Fruit fly (Drosophila melanogaster): ENCODE data around the gene Tengl2.

Tengl2 gene

dm6 chr2L:2196590-2197474 lies 42.4 kb downstream of the Tengl2 start (continued):
- TF ChIP-seq C15 (GFP tag; IDR thresholded peaks at IDR 0.05) (no peak), CG6689 (GFP tag; IDR thresholded peaks at IDR 0.05) (no peak), jumu (GFP tag; optimal IDR thresholded peaks at IDR 0.05) (no peak), Vsx1 (GFP tag; optimal IDR thresholded peaks at IDR 0.05) (peak; percentile 98), jing (GFP tag; optimal IDR thresholded peaks at IDR 0.05) (no peak), vfl (GFP tag; optimal IDR thresholded peaks at IDR 0.05) (peak; percentile 11), CG9876 (GFP tag; optimal IDR thresholded peaks at IDR 0.05) (no peak), E2f1 (GFP tag; IDR thresholded peaks at IDR 0.05) (no peak), hkb (optimal IDR thresholded peaks at IDR 0.05) (peak; percentile 19), hkb (GFP tag; IDR thresholded peaks at IDR 0.05) (no peak), CG13123 (GFP tag; optimal IDR thresholded peaks at IDR 0.05) (peak; percentile 1), chif (GFP tag; optimal IDR thresholded peaks at IDR 0.05) (peak; percentile 9 to 10), pho (GFP tag; optimal IDR thresholded peaks at IDR 0.05) (peak; percentile 53), Gsc (GFP tag; IDR thresholded peaks at IDR 0.05) (no peak), CG11695 (GFP tag; IDR thresholded peaks at IDR 0.05) (no peak), tx (GFP tag; optimal IDR thresholded peaks at IDR 0.05) (no peak), CG14667 (GFP tag; IDR thresholded peaks at IDR 0.05) (no peak), Adf1 (GFP tag; IDR thresholded peaks at IDR 0.05) (no peak), NC2β (GFP tag; optimal IDR thresholded peaks at IDR 0.05) (no peak), CG13624 (GFP tag; optimal IDR thresholded peaks at IDR 0.05) (no peak), CG2199 (GFP tag; IDR thresholded peaks at IDR 0.05) (no peak), fd3F (GFP tag; optimal IDR thresholded peaks at IDR 0.05) (peak; percentile 9), pum (GFP tag; optimal IDR thresholded peaks at IDR 0.05) (no peak), bab2 (GFP tag; optimal IDR thresholded peaks at IDR 0.05) (no peak), dimm (GFP tag; IDR thresholded peaks at IDR 0.05) (no peak), PHDP (tag; optimal IDR thresholded peaks at IDR 0.05) (peak; percentile 51), CG32772 (GFP tag; IDR thresholded peaks at IDR 0.05) (no peak), amos (GFP tag; IDR thresholded peaks at IDR 0.05; ENCODE audit: partially characterized antibody) (no peak), CG9797 (GFP tag; optimal IDR thresholded peaks at IDR 0.05) (no peak), Trl (optimal IDR thresholded peaks at IDR 0.05) (peak in 1 of 2 experiments; percentile 19), Trl (GFP tag; optimal IDR thresholded peaks at IDR 0.05) (no peak), grn (GFP tag; optimal IDR thresholded peaks at IDR 0.05) (no peak), CG8944 (GFP tag; optimal IDR thresholded peaks at IDR 0.05) (no peak), CG2712 (tag; optimal IDR thresholded peaks at IDR 0.05) (peak; percentile 69), Optix (GFP tag; IDR thresholded peaks at IDR 0.05) (no peak), tna (GFP tag; IDR thresholded peaks at IDR 0.05; ENCODE audit: partially characterized antibody) (no peak), CG12299 (tag; optimal IDR thresholded peaks at IDR 0.05) (peak; percentile 20), Pdp1 (GFP tag; optimal IDR thresholded peaks at IDR 0.05) (peak in 1 of 2 experiments; percentile 81), stwl (tag; optimal IDR thresholded peaks at IDR 0.05) (peak; percentile 18), bcd (GFP tag; optimal IDR thresholded peaks at IDR 0.05) (no peak), CG10366 (GFP tag; IDR thresholded peaks at IDR 0.05) (no peak), CG6765 (GFP tag; optimal IDR thresholded peaks at IDR 0.05) (peak; percentile 62), CG7271 (tag; optimal IDR thresholded peaks at IDR 0.05) (no peak), CG34376 (GFP tag; optimal IDR thresholded peaks at IDR 0.05) (peak; percentile 98), ato (GFP tag; IDR thresholded peaks at IDR 0.05; ENCODE audit: partially characterized antibody) (no peak), Rx (GFP tag; IDR thresholded peaks at IDR 0.05) (no peak), CG4820 (GFP tag; optimal IDR thresholded peaks at IDR 0.05) (peak; percentile 51), ash1 (GFP tag; optimal IDR thresholded peaks at IDR 0.05) (peak; percentile 5), bbx (GFP tag; IDR thresholded peaks at IDR 0.05; ENCODE audit: partially characterized antibody) (no peak), Scr (GFP tag; IDR thresholded peaks at IDR 0.05; ENCODE audit: partially characterized antibody) (no peak), ssp (GFP tag; IDR thresholded peaks at IDR 0.05) (no peak)
